Worm (Caenorhabditis elegans) whole organism, young adult: ENCODE results near the gene F23H12.5.

ENCODE experiments used
- B0019.2 ChIP-seq: fragments of 200-800 bp; sonication (Bioruptor generic); conservative IDR thresholded peaks from 2 replicates; pipeline ENCODE4 v1.3.6; 2022; ENCODE audit warnings: missing genetic modification reagents, missing genetic modification characterization, missing compliant biosample characterization
- B0261.1 ChIP-seq: sonication (generic microtip); optimal IDR thresholded peaks from 2 replicates; lab custom pipeline; 2016; ENCODE audit warnings: mild to moderate bottlenecking, missing genetic modification characterization, moderate library complexity, missing compliant biosample characterization
- F37B4.10 ChIP-seq: fragments of 200-800 bp; sonication (Bioruptor generic); IDR thresholded peaks from 2 replicates; pipeline ENCODE4 v1.3.6; 2022; ENCODE audit warnings: missing genetic modification characterization, missing compliant biosample characterization
- F52B5.7 ChIP-seq: sonication (generic microtip); optimal IDR thresholded peaks from 2 replicates; lab custom pipeline; 2016; ENCODE audit warnings: mild to moderate bottlenecking, missing genetic modification characterization, missing compliant biosample characterization
- F57C9.4 ChIP-seq: sonication (generic microtip); optimal IDR thresholded peaks from 2 replicates; lab custom pipeline; 2017; ENCODE audit warnings: mild to moderate bottlenecking, missing genetic modification characterization, missing compliant biosample characterization
- K12H6.12 ChIP-seq: fragments of 200-800 bp; sonication (Bioruptor generic); optimal IDR thresholded peaks from 2 replicates; lab custom pipeline; 2018; ENCODE audit warnings: mild to moderate bottlenecking, missing genetic modification characterization, missing compliant biosample characterization
- T26A5.8 ChIP-seq: sonication (generic microtip); optimal IDR thresholded peaks from 2 replicates; lab custom pipeline; 2016; ENCODE audit warnings: missing genetic modification characterization, missing compliant biosample characterization
- Y56A3A.18 ChIP-seq: fragments of 200-800 bp; sonication (Bioruptor generic); IDR thresholded peaks from 2 replicates; pipeline ENCODE4 v1.3.6; 2022; ENCODE audit warnings: missing genetic modification reagents, missing genetic modification characterization, missing compliant biosample characterization
- Y79H2A.3 ChIP-seq: fragments of 200-800 bp; sonication (Bioruptor generic); conservative IDR thresholded peaks from 2 replicates; pipeline ENCODE4 v1.3.6; 2022; ENCODE audit warnings: missing genetic modification reagents, missing genetic modification characterization, missing compliant biosample characterization
- Y95B8A.8 ChIP-seq: fragments of 200-800 bp; sonication (Bioruptor generic); IDR thresholded peaks from 2 replicates; pipeline ENCODE4 v1.3.6; 2022; ENCODE audit warnings: missing genetic modification reagents, missing genetic modification characterization, missing compliant biosample characterization
- aptf-2 ChIP-seq: fragments of 200-800 bp; sonication (Bioruptor generic); conservative IDR thresholded peaks from 2 replicates; pipeline ENCODE4 v1.3.6; 2022; ENCODE audit warnings: missing genetic modification reagents, missing genetic modification characterization, missing compliant biosample characterization
- aptf-3 ChIP-seq: fragments of 200-800 bp; sonication (Bioruptor generic); IDR thresholded peaks from 2 replicates; pipeline ENCODE4 v1.3.6; 2022; ENCODE audit warnings: missing genetic modification characterization, missing compliant biosample characterization
- atf-7 ChIP-seq: sonication (generic microtip); optimal IDR thresholded peaks from 2 replicates; lab custom pipeline; 2017; ENCODE audit warnings: mild to moderate bottlenecking, missing genetic modification characterization, missing compliant biosample characterization
- athp-1 ChIP-seq: sonication (generic microtip); optimal IDR thresholded peaks from 2 replicates; lab custom pipeline; 2017; ENCODE audit warnings: mild to moderate bottlenecking, missing genetic modification characterization, missing compliant biosample characterization
- attf-3 ChIP-seq: fragments of 200-800 bp; sonication (Bioruptor generic); conservative IDR thresholded peaks from 2 replicates; pipeline ENCODE4 v1.3.6; 2022; ENCODE audit warnings: missing genetic modification reagents, missing genetic modification characterization, missing compliant biosample characterization
- attf-5 ChIP-seq: fragments of 200-800 bp; sonication (Bioruptor generic); optimal IDR thresholded peaks from 2 replicates; lab custom pipeline; 2018; ENCODE audit warnings: mild to moderate bottlenecking, missing genetic modification characterization, missing compliant biosample characterization
- cebp-1 ChIP-seq, 2 experiments: fragments of 200-800 bp in 1 of 2; sonication (Bioruptor generic) in 1 of 2; sonication (generic microtip) in 1 of 2; IDR thresholded peaks in 1 of 2; optimal IDR thresholded peaks in 1 of 2; 2 replicates each; pipeline versions ENCODE4 v1.3.6 to Lab custom; 2017 to 2022; ENCODE audit warnings: missing compliant biosample characterization in 2 of 2, missing genetic modification characterization in 2 of 2, mild to moderate bottlenecking in 1 of 2, missing genetic modification reagents in 1 of 2, moderate library complexity in 1 of 2
- ceh-58 ChIP-seq: fragments of 200-800 bp; sonication (Bioruptor generic); IDR thresholded peaks from 2 replicates; pipeline ENCODE4 v1.3.6; 2022; ENCODE audit warnings: missing genetic modification characterization, missing compliant biosample characterization
- die-1 ChIP-seq: sonication (generic microtip); optimal IDR thresholded peaks from 2 replicates; lab custom pipeline; 2016; ENCODE audit warnings: missing genotype, mild to moderate bottlenecking, missing genetic modification characterization, missing compliant biosample characterization
- dox-1 ChIP-seq: fragments of 200-800 bp; sonication (Bioruptor generic); IDR thresholded peaks from 2 replicates; pipeline ENCODE4 v1.3.6; 2022; ENCODE audit warnings: missing genetic modification reagents, missing genetic modification characterization, missing compliant biosample characterization
- hlh-26 ChIP-seq: fragments of 200-800 bp; sonication (Bioruptor generic); conservative IDR thresholded peaks from 2 replicates; pipeline ENCODE4 v1.3.6; 2022; ENCODE audit warnings: missing genetic modification reagents, missing genetic modification characterization, missing compliant biosample characterization
- hmg-20 ChIP-seq: fragments of 200-800 bp; sonication (Bioruptor generic); IDR thresholded peaks from 2 replicates; pipeline ENCODE4 v1.3.6; 2022; ENCODE audit warnings: missing genetic modification reagents, missing genetic modification characterization, missing compliant biosample characterization
- lag-1 ChIP-seq: fragments of 200-800 bp; sonication (Bioruptor generic); IDR thresholded peaks from 2 replicates; pipeline ENCODE4 v1.3.6; 2022; ENCODE audit warnings: missing genetic modification reagents, missing genetic modification characterization, missing compliant biosample characterization
- lin-26 ChIP-seq: fragments of 200-800 bp; sonication (Bioruptor generic); IDR thresholded peaks from 2 replicates; pipeline ENCODE4 v1.3.6; 2022; ENCODE audit warnings: missing genetic modification reagents, missing genetic modification characterization, missing compliant biosample characterization
- lir-1 ChIP-seq: fragments of 200-800 bp; sonication (Bioruptor generic); conservative IDR thresholded peaks from 2 replicates; pipeline ENCODE4 v1.3.6; 2022; ENCODE audit warnings: missing genetic modification reagents, missing genetic modification characterization, missing compliant biosample characterization
- madf-3 ChIP-seq: fragments of 200-800 bp; sonication (Bioruptor generic); IDR thresholded peaks from 2 replicates; pipeline ENCODE4 v1.3.6; 2022; ENCODE audit warnings: missing genetic modification reagents, missing genetic modification characterization, missing compliant biosample characterization
- mes-4 ChIP-seq: sonication (generic microtip); optimal IDR thresholded peaks from 2 replicates; lab custom pipeline; 2016; ENCODE audit warnings: missing genotype, missing genetic modification characterization, missing compliant biosample characterization
- nfya-1 ChIP-seq: sonication (generic microtip); optimal IDR thresholded peaks from 2 replicates; lab custom pipeline; 2017; ENCODE audit warnings: antibody characterized with exemption, missing compliant biosample characterization, missing genetic modification characterization, borderline replicate concordance; ENCODE audit not compliant: insufficient read depth
- nhr-179 ChIP-seq: sonication (generic microtip); optimal IDR thresholded peaks from 2 replicates; lab custom pipeline; 2016; ENCODE audit warnings: mild to moderate bottlenecking, missing genetic modification characterization, missing compliant biosample characterization
- nhr-27 ChIP-seq: fragments of 200-800 bp; sonication (Bioruptor generic); optimal IDR thresholded peaks from 2 replicates; lab custom pipeline; 2018; ENCODE audit warnings: mild to moderate bottlenecking, missing genetic modification characterization, moderate library complexity, missing compliant biosample characterization
- nhr-80 ChIP-seq: sonication (generic microtip); optimal IDR thresholded peaks from 2 replicates; lab custom pipeline; 2016; ENCODE audit warnings: missing genetic modification characterization, missing compliant biosample characterization
- nhr-90 ChIP-seq: sonication (generic microtip); optimal IDR thresholded peaks from 2 replicates; lab custom pipeline; 2016; ENCODE audit warnings: missing genotype, mild to moderate bottlenecking, missing genetic modification characterization, missing compliant biosample characterization
- rec-8 ChIP-seq, 2 experiments: sonication (generic microtip); optimal IDR thresholded peaks; 2 replicates each; lab custom pipeline; 2016; ENCODE audit warnings: mild to moderate bottlenecking in 2 of 2, missing genetic modification characterization in 2 of 2, missing genetic modification reagents in 2 of 2, missing genotype in 2 of 2, missing biosample characterization in 1 of 2, missing compliant biosample characterization in 1 of 2, moderate library complexity in 1 of 2
- repo-1 ChIP-seq: sonication (generic microtip); optimal IDR thresholded peaks from 2 replicates; lab custom pipeline; 2017; ENCODE audit warnings: mild to moderate bottlenecking, missing genetic modification characterization, missing compliant biosample characterization
- rpc-1 ChIP-seq, 2 experiments: fragments of 150-350 bp in 1 of 2; sonication (generic microtip) in 1 of 2; optimal IDR thresholded peaks; 2 replicates each; lab custom pipeline; 2014 to 2018; ENCODE audit warnings: missing biosample characterization in 1 of 2, missing genetic modification characterization in 1 of 2, missing genetic modification reagents in 1 of 2, missing genotype in 1 of 2
- snpc-3.4 ChIP-seq: sonication (generic microtip); optimal IDR thresholded peaks from 2 replicates; lab custom pipeline; 2017; ENCODE audit warnings: missing genetic modification characterization, mild to moderate bottlenecking, missing compliant biosample characterization, antibody characterized with exemption, moderate library complexity, missing genotype, missing genetic modification reagents
- xnd-1 ChIP-seq: sonication (generic microtip); optimal IDR thresholded peaks from 2 replicates; lab custom pipeline; 2016; ENCODE audit warnings: missing genotype, missing genetic modification reagents, missing genetic modification characterization, missing compliant biosample characterization
- ztf-22 ChIP-seq: fragments of 200-800 bp; sonication (Bioruptor generic); optimal IDR thresholded peaks from 2 replicates; lab custom pipeline; 2018; ENCODE audit warnings: mild to moderate bottlenecking, missing genetic modification characterization, moderate library complexity, missing compliant biosample characterization
- ztf-25 ChIP-seq: fragments of 200-800 bp; sonication (Bioruptor generic); IDR thresholded peaks from 2 replicates; pipeline ENCODE4 v1.3.6; 2022; ENCODE audit warnings: missing genetic modification reagents, missing genetic modification characterization, missing compliant biosample characterization
- ztf-26 ChIP-seq: sonication (generic microtip); optimal IDR thresholded peaks from 2 replicates; lab custom pipeline; 2017; ENCODE audit warnings: missing genetic modification characterization, missing compliant biosample characterization
- ztf-6 ChIP-seq: fragments of 200-800 bp; sonication (Bioruptor generic); IDR thresholded peaks from 2 replicates; pipeline ENCODE4 v1.3.6; 2022; ENCODE audit warnings: missing genetic modification reagents, missing genetic modification characterization, missing compliant biosample characterization

The F23H12.5 gene

DNA sequence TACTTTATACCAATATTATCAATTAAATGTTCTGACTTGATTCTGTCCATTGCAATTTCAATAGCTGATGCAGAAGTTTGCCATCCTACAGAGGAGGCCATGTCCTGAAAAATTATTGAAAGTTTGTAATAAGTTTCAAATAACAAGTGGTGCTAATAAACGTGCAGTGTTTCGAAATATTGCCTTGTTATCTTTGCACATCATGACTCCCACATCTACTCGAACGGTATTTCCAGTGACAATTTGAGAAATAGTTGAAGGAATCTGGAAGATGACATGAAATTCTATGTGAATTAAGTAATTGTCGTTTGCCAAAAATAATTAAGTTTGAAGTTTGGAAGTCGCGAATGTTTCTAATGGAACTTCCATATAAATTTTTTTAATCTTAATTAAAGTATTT lies 11.0 kb downstream of the F23H12.5 start, which contains the start of gene gcy-13:
Gene gcy-13, minus strand, starts transcription at position 101 of the 400 bp plus-strand sequence.
- TF ChIP-seq lir-1 (GFP tag; lab: Robert Waterston, UW) (no peak), B0019.2 (GFP tag; lab: Robert Waterston, UW) (no peak)

DNA sequence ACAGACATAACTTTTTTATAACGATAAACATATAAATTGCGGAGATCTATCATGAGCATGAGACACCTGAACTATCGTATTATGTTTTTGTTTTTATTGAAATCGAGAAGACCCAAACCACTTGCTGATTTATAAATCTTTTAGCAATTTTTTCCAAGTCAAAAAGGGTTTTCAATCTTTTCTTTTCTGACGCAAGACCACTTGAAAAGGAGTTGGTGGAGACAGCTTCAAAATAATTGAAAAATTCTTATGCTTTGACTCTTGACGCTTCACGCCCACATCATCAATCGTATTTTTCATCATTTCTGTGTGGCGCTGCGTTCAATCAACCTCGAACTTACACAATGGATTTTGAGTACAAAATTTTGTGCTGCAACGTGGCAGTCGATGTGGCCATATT lies 12.9 kb downstream of the F23H12.5 start, which contains the start of gene F23H12.7:
Gene F23H12.7, plus strand, starts transcription at position 301 of the 400 bp plus-strand sequence.
- TF ChIP-seq aptf-3 (GFP tag; lab: Robert Waterston, UW) = no peak
- TF ChIP-seq K12H6.12 (tag; lab: Kevin White, UChicago) = no peak
- TF ChIP-seq attf-5 (GFP tag; lab: Kevin White, UChicago) = no peak
- TF ChIP-seq ztf-25 (GFP tag; lab: Robert Waterston, UW) = no peak
- TF ChIP-seq nhr-27 = no peak
- TF ChIP-seq nhr-179 = no peak
- TF ChIP-seq snpc-3.4 (tag; lab: Kevin White, UChicago) = no peak
- TF ChIP-seq xnd-1 (tag; lab: Kevin White, UChicago) = no peak
- no peak for TF ChIP-seq hmg-20
- TF ChIP-seq Y56A3A.18 = no peak
- no peak for TF ChIP-seq ztf-26 (tag; lab: Kevin White, UChicago)

DNA sequence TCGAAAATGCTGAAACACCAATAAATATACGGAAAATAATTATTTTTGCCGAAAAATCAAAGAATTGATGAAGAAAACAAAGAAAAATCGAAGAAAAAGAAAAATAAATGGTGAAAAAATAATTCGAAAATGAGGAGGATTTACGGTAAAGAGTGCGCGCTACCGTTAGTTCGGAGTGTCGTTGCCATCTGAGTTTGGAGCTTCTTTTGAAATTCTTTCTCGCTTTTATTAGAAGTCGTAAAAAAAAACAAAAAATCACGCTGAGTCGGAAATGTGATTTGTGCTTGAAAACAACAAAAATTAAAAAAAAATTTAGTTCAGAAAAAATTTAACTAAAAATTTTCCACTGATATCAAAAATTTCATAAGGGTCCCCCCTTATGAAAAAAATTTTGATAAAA lies 15.8 kb downstream of the F23H12.5 start, which contains the start of gene F23H12.10:
Gene F23H12.10, minus strand, starts transcription at position 12 of the 400 bp plus-strand sequence.
- peak; percentile 55; the same call in 1 of the 2 replicates for TF ChIP-seq attf-3 (GFP tag; lab: Robert Waterston, UW)
- TF ChIP-seq, all 124 proteins: peak for 1; not testable (repeated sequence) for 123

DNA sequence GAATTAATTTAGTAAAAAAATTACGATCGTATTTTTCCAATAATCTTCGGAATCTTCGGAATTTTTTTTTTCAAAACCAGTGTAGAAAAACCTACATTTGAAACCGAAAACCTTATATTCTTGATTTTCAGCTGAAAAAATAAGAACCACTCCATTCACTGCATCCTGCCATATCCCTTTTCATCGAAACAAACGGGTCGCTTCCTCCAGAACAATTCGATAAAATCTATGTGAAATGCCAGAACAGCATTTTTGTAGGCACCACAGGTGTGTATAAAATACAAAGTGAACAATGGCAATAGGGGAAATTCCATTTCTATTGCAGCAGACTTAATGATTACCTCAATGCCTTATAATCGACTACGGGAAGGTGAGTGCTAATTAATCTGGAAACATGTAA lies 18.8 kb downstream of the F23H12.5 start, which contains the start of gene K01D12.1:
Gene K01D12.1, plus strand, starts transcription at position 301 of the 400 bp plus-strand sequence.
- TF ChIP-seq hmg-20 (no peak), repo-1 (tag; lab: Kevin White, UChicago) (no peak), hlh-26 (GFP tag; lab: Robert Waterston, UW) (no peak), lag-1 (no peak), cebp-1 (GFP tag; IDR thresholded peaks at IDR 0.05; lab: Robert Waterston, UW) (no peak), cebp-1 (tag; optimal IDR thresholded peaks at IDR 0.05; lab: Kevin White, UChicago) (no peak), snpc-3.4 (tag; lab: Kevin White, UChicago) (no peak), ztf-26 (tag; lab: Kevin White, UChicago) (no peak), Y79H2A.3 (no peak), nhr-80 (tag; lab: Kevin White, UChicago) (no peak), Y95B8A.8 (GFP tag; lab: Robert Waterston, UW) (no peak), lin-26 (GFP tag; lab: Robert Waterston, UW) (no peak), rec-8 (tag; optimal IDR thresholded peaks at IDR 0.05; lab: Kevin White, UChicago) (no peak), aptf-2 (GFP tag; lab: Robert Waterston, UW) (no peak), atf-7 (tag; lab: Kevin White, UChicago) (no peak), dox-1 (no peak), nhr-90 (tag; lab: Kevin White, UChicago) (no peak), B0019.2 (GFP tag; lab: Robert Waterston, UW) (no peak), nfya-1 (no peak)
- TF ChIP-seq, all 124 proteins: peak for 0

DNA sequence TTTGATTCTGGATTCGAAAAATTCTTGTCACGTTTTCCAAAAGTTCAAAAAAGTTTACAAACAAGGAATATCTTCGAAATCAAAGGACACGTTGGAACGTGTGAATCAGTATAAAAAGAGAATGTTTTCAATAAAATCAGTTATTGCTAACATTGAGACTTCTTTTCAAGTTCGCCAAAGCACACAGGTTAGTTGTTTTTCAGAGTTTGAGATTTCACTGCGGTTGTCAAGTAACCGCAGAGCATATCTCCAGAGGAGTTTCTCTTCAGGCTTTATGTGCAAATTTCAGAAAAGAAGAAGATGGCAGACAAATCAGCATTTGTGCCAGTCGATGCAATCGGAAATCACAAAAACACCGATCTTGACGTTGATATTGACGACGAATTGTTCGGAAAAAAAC lies 27.7 kb downstream of the F23H12.5 start, which contains the start of gene K01D12.15:
Gene K01D12.15, plus strand, starts transcription at position 301 of the 400 bp plus-strand sequence.
- TF ChIP-seq ztf-6 (no peak), B0019.2 (GFP tag; lab: Robert Waterston, UW) (no peak), B0261.1 (tag; lab: Kevin White, UChicago) (no peak), T26A5.8 (no peak), nfya-1 (no peak), die-1 (tag; lab: Kevin White, UChicago) (no peak), F57C9.4 (tag; lab: Kevin White, UChicago) (no peak), xnd-1 (tag; lab: Kevin White, UChicago) (no peak), ceh-58 (GFP tag; lab: Robert Waterston, UW) (no peak), F52B5.7 (tag; lab: Kevin White, UChicago) (no peak), mes-4 (tag; lab: Kevin White, UChicago) (no peak), rpc-1 (optimal IDR thresholded peaks at IDR 0.05; lab: Kevin White, UChicago) (no peak), rpc-1 (tag; optimal IDR thresholded peaks at IDR 0.05; lab: Kevin White, UChicago) (no peak), madf-3 (GFP tag; lab: Robert Waterston, UW) (no peak), athp-1 (tag; lab: Kevin White, UChicago) (no peak), aptf-3 (GFP tag; lab: Robert Waterston, UW) (no peak), F37B4.10 (GFP tag; lab: Robert Waterston, UW) (no peak), rec-8 (tag; optimal IDR thresholded peaks at IDR 0.05; lab: Kevin White, UChicago) (no peak), ztf-22 (GFP tag; lab: Kevin White, UChicago) (no peak)
